Worm (Caenorhabditis elegans) whole organism, L4 larva: ENCODE measurements around the gene idpp-7.

Source experiments
- D1046.2 ChIP-seq: fragments of 200-800 bp; sonication (Bioruptor generic); IDR thresholded peaks from 2 replicates; pipeline ENCODE4 v1.3.6; 2022; ENCODE audit warnings: missing genetic modification characterization, missing compliant biosample characterization
- F26F4.8 ChIP-seq: fragments of 200-800 bp; sonication (Bioruptor generic); conservative IDR thresholded peaks from 2 replicates; pipeline ENCODE4 v1.3.6; 2022; ENCODE audit warnings: missing genetic modification characterization, missing compliant biosample characterization
- R02D3.7 ChIP-seq: fragments of 150-350 bp; sonication (generic microtip); optimal IDR thresholded peaks from 3 replicates; lab custom pipeline; 2014; ENCODE audit warnings: missing biosample characterization, missing genetic modification characterization
- T20F7.1 ChIP-seq: fragments of 200-800 bp; sonication (Bioruptor generic); optimal IDR thresholded peaks from 2 replicates; lab custom pipeline; 2018; ENCODE audit warnings: mild to moderate bottlenecking, missing genetic modification characterization, missing compliant biosample characterization
- T26A8.4 ChIP-seq: fragments of 200-800 bp; sonication (Bioruptor generic); IDR thresholded peaks from 2 replicates; pipeline ENCODE4 v1.3.6; 2022; ENCODE audit warnings: missing genetic modification characterization, missing compliant biosample characterization
- Y105C5A.15 ChIP-seq: fragments of 200-800 bp; sonication (Bioruptor generic); IDR thresholded peaks from 2 replicates; pipeline ENCODE4 v1.3.6; 2022; ENCODE audit warnings: missing genetic modification characterization, missing compliant biosample characterization
- Y5F2A.4 ChIP-seq: fragments of 200-800 bp; sonication (Bioruptor generic); optimal IDR thresholded peaks from 2 replicates; lab custom pipeline; 2018; ENCODE audit warnings: mild to moderate bottlenecking, missing genetic modification characterization, missing compliant biosample characterization
- ceh-44 ChIP-seq: fragments of 200-800 bp; sonication (Bioruptor generic); IDR thresholded peaks from 2 replicates; pipeline ENCODE4 v1.3.6; 2022; ENCODE audit warnings: missing genetic modification reagents, missing genetic modification characterization, missing compliant biosample characterization
- ceh-62 ChIP-seq: sonication (generic microtip); optimal IDR thresholded peaks from 2 replicates; lab custom pipeline; 2017; ENCODE audit warnings: missing biosample characterization, missing genetic modification characterization
- daf-16 ChIP-seq, 3 experiments: sonication (generic microtip); optimal IDR thresholded peaks; 2 replicates each; lab custom pipeline; 2016 to 2017; ENCODE audit warnings: missing genetic modification characterization in 3 of 3, missing genetic modification reagents in 3 of 3, mild to moderate bottlenecking in 2 of 3, missing compliant biosample characterization in 2 of 3, missing biosample characterization in 1 of 3, moderate library complexity in 1 of 3
- dmd-6 ChIP-seq: fragments of 200-800 bp; sonication (Bioruptor generic); IDR thresholded peaks from 2 replicates; pipeline ENCODE4 v1.3.6; 2022; ENCODE audit warnings: missing genetic modification reagents, missing genetic modification characterization, missing compliant biosample characterization
- dmd-9 ChIP-seq: fragments of 200-800 bp; sonication (Bioruptor generic); IDR thresholded peaks from 2 replicates; pipeline ENCODE4 v1.3.6; 2022; ENCODE audit warnings: missing genetic modification reagents, missing genetic modification characterization, missing compliant biosample characterization
- dpl-1 ChIP-seq: fragments of 150-350 bp; optimal IDR thresholded peaks from 2 replicates; lab custom pipeline; 2014; ENCODE audit warnings: missing biosample characterization, missing genetic modification reagents, missing genetic modification characterization
- egl-43 ChIP-seq: fragments of 200-800 bp; sonication (Bioruptor generic); IDR thresholded peaks from 2 replicates; pipeline ENCODE4 v1.3.6; 2022; ENCODE audit warnings: missing genetic modification reagents, missing genetic modification characterization, missing compliant biosample characterization
- fkh-10 ChIP-seq: fragments of 150-350 bp; optimal IDR thresholded peaks from 2 replicates; lab custom pipeline; 2014; ENCODE audit warnings: missing biosample characterization, missing genetic modification reagents, missing genetic modification characterization
- fos-1 ChIP-seq: fragments of 150-350 bp; optimal IDR thresholded peaks from 2 replicates; lab custom pipeline; 2014; ENCODE audit warnings: missing biosample characterization, missing genetic modification characterization
- hif-1 ChIP-seq, 2 experiments: sonication (generic microtip); optimal IDR thresholded peaks; 2 replicates each; lab custom pipeline; 2016 to 2017; ENCODE audit warnings: missing compliant biosample characterization in 2 of 2, missing genetic modification characterization in 2 of 2, missing genetic modification reagents in 2 of 2, missing genotype in 2 of 2, mild to moderate bottlenecking in 1 of 2
- lim-7 ChIP-seq: fragments of 200-800 bp; sonication (Bioruptor generic); IDR thresholded peaks from 2 replicates; pipeline ENCODE4 v1.3.6; 2022; ENCODE audit warnings: missing genetic modification characterization, missing compliant biosample characterization
- lin-1 ChIP-seq: fragments of 200-800 bp; sonication (Bioruptor generic); IDR thresholded peaks from 2 replicates; pipeline ENCODE4 v1.3.6; 2022; ENCODE audit warnings: missing genetic modification reagents, missing genetic modification characterization, missing compliant biosample characterization
- lin-15B ChIP-seq: fragments of 150-350 bp; sonication (generic microtip); optimal IDR thresholded peaks from 3 replicates; lab custom pipeline; 2014; ENCODE audit warnings: missing biosample characterization, missing genetic modification characterization
- lin-38 ChIP-seq: fragments of 200-800 bp; sonication (Bioruptor generic); IDR thresholded peaks from 2 replicates; pipeline ENCODE4 v1.3.6; 2022; ENCODE audit warnings: missing genetic modification reagents, missing genetic modification characterization, missing compliant biosample characterization
- lsy-2 ChIP-seq, 2 experiments: fragments of 150-350 bp in 1 of 2; sonication (generic microtip) in 1 of 2; optimal IDR thresholded peaks; 2 replicates each; lab custom pipeline; 2014 to 2017; ENCODE audit warnings: missing biosample characterization in 2 of 2, missing genetic modification characterization in 2 of 2
- madf-5 ChIP-seq, 2 experiments: fragments of 200-800 bp; sonication (Bioruptor generic); IDR thresholded peaks; 2 replicates each; pipeline ENCODE4 v1.3.6; 2022; ENCODE audit warnings: missing compliant biosample characterization in 2 of 2, missing genetic modification characterization in 2 of 2
- madf-9 ChIP-seq: fragments of 200-800 bp; sonication (Bioruptor generic); conservative IDR thresholded peaks from 2 replicates; pipeline ENCODE4 v1.3.6; 2022; ENCODE audit warnings: missing genetic modification reagents, missing genetic modification characterization, missing compliant biosample characterization
- mdl-1 ChIP-seq, 2 experiments: fragments of 150-350 bp in 1 of 2; sonication (generic microtip) in 1 of 2; optimal IDR thresholded peaks; 2 replicates each; lab custom pipeline; 2014 to 2017; ENCODE audit warnings: missing biosample characterization in 2 of 2, missing genetic modification characterization in 2 of 2
- mep-1 ChIP-seq: fragments of 150-350 bp; sonication (generic microtip); optimal IDR thresholded peaks from 3 replicates; lab custom pipeline; 2014; ENCODE audit warnings: missing biosample characterization, missing genetic modification characterization
- mes-2 ChIP-seq: sonication (generic microtip); optimal IDR thresholded peaks from 2 replicates; lab custom pipeline; 2016; ENCODE audit warnings: missing genotype, mild to moderate bottlenecking, missing genetic modification characterization, missing compliant biosample characterization; ENCODE audit not compliant: poor library complexity, severe bottlenecking
- mxl-3 ChIP-seq: fragments of 200-800 bp; sonication (Bioruptor generic); optimal IDR thresholded peaks from 2 replicates; lab custom pipeline; 2018; ENCODE audit warnings: mild to moderate bottlenecking, missing genetic modification characterization, missing compliant biosample characterization
- nhr-10 ChIP-seq: fragments of 150-350 bp; optimal IDR thresholded peaks from 2 replicates; lab custom pipeline; 2014; ENCODE audit warnings: missing biosample characterization, missing genetic modification characterization
- nhr-111 ChIP-seq: fragments of 200-800 bp; sonication (Bioruptor generic); optimal IDR thresholded peaks from 2 replicates; lab custom pipeline; 2018; ENCODE audit warnings: mild to moderate bottlenecking, missing genetic modification characterization, missing compliant biosample characterization
- nhr-237 ChIP-seq: sonication (generic microtip); optimal IDR thresholded peaks from 2 replicates; lab custom pipeline; 2017; ENCODE audit warnings: missing biosample characterization, missing genetic modification characterization
- nhr-28 ChIP-seq: fragments of 150-350 bp; optimal IDR thresholded peaks from 2 replicates; lab custom pipeline; 2014; ENCODE audit warnings: missing biosample characterization, missing genetic modification characterization
- nhr-41 ChIP-seq: fragments of 200-800 bp; sonication (Bioruptor generic); IDR thresholded peaks from 2 replicates; pipeline ENCODE4 v1.3.6; 2022; ENCODE audit warnings: missing genetic modification reagents, missing genetic modification characterization, missing compliant biosample characterization
- nhr-42 ChIP-seq: fragments of 200-800 bp; sonication (Bioruptor generic); IDR thresholded peaks from 2 replicates; pipeline ENCODE4 v1.3.6; 2022; ENCODE audit warnings: missing genetic modification characterization, missing compliant biosample characterization
- nhr-48 ChIP-seq: sonication (generic microtip); optimal IDR thresholded peaks from 2 replicates; lab custom pipeline; 2016; ENCODE audit warnings: mild to moderate bottlenecking, missing genetic modification characterization, missing compliant biosample characterization
- nhr-77 ChIP-seq: fragments of 150-350 bp; optimal IDR thresholded peaks from 2 replicates; lab custom pipeline; 2014; ENCODE audit warnings: missing biosample characterization, missing genetic modification characterization
- snpc-1.2 ChIP-seq: fragments of 200-800 bp; sonication (Bioruptor generic); IDR thresholded peaks from 2 replicates; pipeline ENCODE4 v1.3.6; 2022; ENCODE audit warnings: missing genetic modification reagents, missing genetic modification characterization, missing compliant biosample characterization
- snpc-4 ChIP-seq: fragments of 150-350 bp; optimal IDR thresholded peaks from 2 replicates; lab custom pipeline; 2014; ENCODE audit warnings: missing biosample characterization, missing genetic modification characterization
- tra-1 ChIP-seq: fragments of 200-800 bp; sonication (Bioruptor generic); IDR thresholded peaks from 2 replicates; pipeline ENCODE4 v1.3.6; 2022; ENCODE audit warnings: missing genetic modification reagents, missing genetic modification characterization, missing compliant biosample characterization
- unc-130 ChIP-seq: sonication (generic microtip); optimal IDR thresholded peaks from 2 replicates; lab custom pipeline; 2016; ENCODE audit warnings: missing genetic modification reagents, missing genetic modification characterization, missing compliant biosample characterization
- unc-62 ChIP-seq, 3 experiments: fragments of 150-350 bp in 1 of 3; sonication (generic microtip); optimal IDR thresholded peaks in 2 of 3; peaks in 1 of 3; 1 replicate in 1 of 3; 2 replicates in 2 of 3; lab custom pipeline; 2014 to 2017; ENCODE audit warnings: missing biosample characterization in 3 of 3, missing genetic modification characterization in 3 of 3, missing genetic modification reagents in 3 of 3, missing genotype in 1 of 3
- zfp-3 ChIP-seq: fragments of 200-800 bp; sonication (Bioruptor generic); conservative IDR thresholded peaks from 2 replicates; pipeline ENCODE4 v1.3.6; 2022; ENCODE audit warnings: missing genetic modification reagents, missing genetic modification characterization, missing compliant biosample characterization
- zip-11 ChIP-seq: fragments of 200-800 bp; sonication (Bioruptor generic); IDR thresholded peaks from 2 replicates; pipeline ENCODE4 v1.3.6; 2022; ENCODE audit warnings: missing genetic modification characterization, missing compliant biosample characterization
- zip-2 ChIP-seq: fragments of 150-350 bp; optimal IDR thresholded peaks from 2 replicates; lab custom pipeline; 2014; ENCODE audit warnings: missing biosample characterization, missing genetic modification characterization
- ztf-11 ChIP-seq: fragments of 150-350 bp; optimal IDR thresholded peaks from 2 replicates; lab custom pipeline; 2014; ENCODE audit warnings: missing biosample characterization, missing genetic modification characterization
- ztf-7 ChIP-seq: fragments of 150-350 bp; optimal IDR thresholded peaks from 2 replicates; lab custom pipeline; 2014; ENCODE audit warnings: missing biosample characterization, missing genetic modification characterization

Gene idpp-7

ce11 chrIV:12685827-12686226 is 33.9 kb upstream of the idpp-7 start:
- no peak for TF ChIP-seq R02D3.7 (tag; lab: Kevin White, UChicago)
- TF ChIP-seq T26A8.4 (GFP tag; lab: Robert Waterston, UW): no peak
- no peak for TF ChIP-seq unc-130 (GFP tag; lab: Kevin White, UChicago)
- no peak for TF ChIP-seq ceh-44 (GFP tag; lab: Robert Waterston, UW)
- no peak for TF ChIP-seq nhr-28
- TF ChIP-seq T20F7.1 (GFP tag; lab: Kevin White, UChicago): no peak
- TF ChIP-seq nhr-42 (GFP tag; lab: Robert Waterston, UW): no peak
- TF ChIP-seq dpl-1 (GFP tag; lab: Kevin White, UChicago): no peak
- no peak for TF ChIP-seq snpc-4 (tag; lab: Kevin White, UChicago)
- no peak for TF ChIP-seq Y105C5A.15
- no peak for TF ChIP-seq ztf-11 (tag; lab: Kevin White, UChicago)
- no peak for TF ChIP-seq lin-15B
- TF ChIP-seq fkh-10 (GFP tag; lab: Kevin White, UChicago): no peak
- no peak for TF ChIP-seq mep-1 (tag; lab: Kevin White, UChicago)
- TF ChIP-seq F26F4.8: no peak
- TF ChIP-seq lsy-2 (tag; optimal IDR thresholded peaks at IDR 0.05; lab: Kevin White, UChicago): no peak
- TF ChIP-seq fos-1 (tag; lab: Kevin White, UChicago): no peak

- TF ChIP-seq daf-16 (GFP tag; optimal IDR thresholded peaks at IDR 0.05; lab: Kevin White, UChicago) (no peak), daf-16 (tag; optimal IDR thresholded peaks at IDR 0.05; lab: Kevin White, UChicago) (peak; percentile 46), madf-9 (GFP tag; lab: Robert Waterston, UW) (no peak)
Observed at ce11 chrIV:12688370-12688769, 31.4 kb upstream of the idpp-7 start, which contains the start of gene T23B5.3. T23B5.3 (plus strand) TSS chrIV:12688670.

ce11 chrIV:12689292-12689691 is 30.5 kb upstream of the idpp-7 start:
- TF ChIP-seq fkh-10 (GFP tag; lab: Kevin White, UChicago) (no peak), mes-2 (tag; lab: Kevin White, UChicago) (no peak), Y5F2A.4 (GFP tag; lab: Kevin White, UChicago) (no peak), ceh-62 (no peak)

ce11 chrIV:12689709-12690142 is 30.0 kb upstream of the idpp-7 start:
- TF ChIP-seq tra-1 (peak; percentile 95), nhr-48 (tag; lab: Kevin White, UChicago) (peak; percentile 90), snpc-1.2 (GFP tag; lab: Robert Waterston, UW) (no peak), lin-15B (no peak), dmd-9 (GFP tag; lab: Robert Waterston, UW) (no peak), nhr-10 (tag; lab: Kevin White, UChicago) (no peak), dmd-6 (GFP tag; lab: Robert Waterston, UW) (peak; percentile 98), nhr-77 (tag; lab: Kevin White, UChicago) (peak; percentile 61), mxl-3 (peak; percentile 53), egl-43 (GFP tag; lab: Robert Waterston, UW) (no peak), lin-38 (GFP tag; lab: Robert Waterston, UW) (no peak), mdl-1 (tag; optimal IDR thresholded peaks at IDR 0.05; lab: Kevin White, UChicago) (peak in 1 of 2 experiments; percentile 50), lin-1 (peak; percentile 81), madf-5 (GFP tag; IDR thresholded peaks at IDR 0.05; lab: Robert Waterston, UW) (no peak), zip-11 (GFP tag; lab: Robert Waterston, UW) (no peak), ztf-7 (tag; lab: Kevin White, UChicago) (no peak), zip-2 (tag; lab: Kevin White, UChicago) (no peak), nhr-237 (no peak), nhr-111 (GFP tag; lab: Kevin White, UChicago) (no peak), nhr-41 (GFP tag; lab: Robert Waterston, UW) (peak; percentile 99), hif-1 (tag; optimal IDR thresholded peaks at IDR 0.05; lab: Kevin White, UChicago) (no peak), nhr-28 (peak; percentile 88), Y105C5A.15 (no peak), unc-62 (GFP tag; optimal IDR thresholded peaks at IDR 0.05 in 1 of 2; lab: Kevin White, UChicago) (peak in 1 of 2 experiments; percentile 5), unc-62 (tag; optimal IDR thresholded peaks at IDR 0.05; lab: Kevin White, UChicago) (no peak), D1046.2 (GFP tag; lab: Robert Waterston, UW) (no peak), zfp-3 (no peak), lim-7 (GFP tag; lab: Robert Waterston, UW) (no peak)
